Worm (Caenorhabditis elegans) whole organism, L3 larva: ENCODE data around the gene C05D11.1.

Experiments used
- R02D3.7 ChIP-seq: fragments of 150-350 bp; optimal IDR thresholded peaks from 2 replicates; lab custom pipeline; 2014; ENCODE audit warnings: missing biosample characterization, missing genetic modification characterization
- ZK546.5 ChIP-seq: sonication (generic microtip); optimal IDR thresholded peaks from 2 replicates; lab custom pipeline; 2017; ENCODE audit warnings: missing biosample characterization, missing genetic modification characterization
- aly-2 ChIP-seq: fragments of 150-350 bp; optimal IDR thresholded peaks from 2 replicates; lab custom pipeline; 2014; ENCODE audit warnings: missing biosample characterization, missing genetic modification characterization
- ama-1 ChIP-seq: fragments of 150-350 bp; optimal IDR thresholded peaks from 2 replicates; lab custom pipeline; 2018
- ceh-16 ChIP-seq: sonication (generic microtip); optimal IDR thresholded peaks from 2 replicates; lab custom pipeline; 2017; ENCODE audit warnings: missing biosample characterization, missing genetic modification characterization
- ceh-28 ChIP-seq: fragments of 150-350 bp; optimal IDR thresholded peaks from 2 replicates; lab custom pipeline; 2014; ENCODE audit warnings: missing biosample characterization, missing genetic modification reagents, missing genetic modification characterization
- ceh-82 ChIP-seq: fragments of 150-350 bp; optimal IDR thresholded peaks from 2 replicates; lab custom pipeline; 2014; ENCODE audit warnings: missing biosample characterization, missing genetic modification characterization
- daf-12 ChIP-seq: fragments of 150-350 bp; optimal IDR thresholded peaks from 2 replicates; lab custom pipeline; 2014; ENCODE audit warnings: missing biosample characterization, missing genetic modification reagents, missing genetic modification characterization
- egl-5 ChIP-seq: fragments of 150-350 bp; optimal IDR thresholded peaks from 2 replicates; lab custom pipeline; 2017; ENCODE audit warnings: missing biosample characterization, missing genetic modification reagents, missing genetic modification characterization, inconsistent platforms
- elt-1 ChIP-seq: fragments of 150-350 bp; optimal IDR thresholded peaks from 2 replicates; lab custom pipeline; 2014; ENCODE audit warnings: missing biosample characterization, missing genetic modification characterization
- elt-2 ChIP-seq: sonication (generic microtip); optimal IDR thresholded peaks from 2 replicates; lab custom pipeline; 2016; ENCODE audit warnings: missing genetic modification reagents, mild to moderate bottlenecking, missing genetic modification characterization, missing compliant biosample characterization
- fkh-10 ChIP-seq: sonication (generic microtip); optimal IDR thresholded peaks from 2 replicates; lab custom pipeline; 2017; ENCODE audit warnings: missing biosample characterization, missing genetic modification reagents, missing genetic modification characterization
- fos-1 ChIP-seq: fragments of 150-350 bp; optimal IDR thresholded peaks from 2 replicates; lab custom pipeline; 2014; ENCODE audit warnings: missing biosample characterization, missing genetic modification characterization
- hmg-11 ChIP-seq: sonication (generic microtip); optimal IDR thresholded peaks from 2 replicates; lab custom pipeline; 2016; ENCODE audit warnings: missing genetic modification characterization, missing compliant biosample characterization
- jun-1 ChIP-seq: fragments of 150-350 bp; optimal IDR thresholded peaks from 2 replicates; lab custom pipeline; 2014; ENCODE audit warnings: missing biosample characterization, missing genetic modification reagents, missing genetic modification characterization
- lin-15B ChIP-seq: fragments of 150-350 bp; optimal IDR thresholded peaks from 2 replicates; lab custom pipeline; 2014; ENCODE audit warnings: missing biosample characterization, missing genetic modification characterization
- lin-39 ChIP-seq: fragments of 150-350 bp; optimal IDR thresholded peaks from 2 replicates; lab custom pipeline; 2018; ENCODE audit warnings: missing biosample characterization, missing genetic modification reagents, missing genetic modification characterization
- mml-1 ChIP-seq: fragments of 150-350 bp; sonication (generic microtip); optimal IDR thresholded peaks from 3 replicates; lab custom pipeline; 2014; ENCODE audit warnings: missing biosample characterization, missing genetic modification characterization
- nfya-1 ChIP-seq: sonication (generic microtip); optimal IDR thresholded peaks from 2 replicates; lab custom pipeline; 2017; ENCODE audit warnings: missing genetic modification characterization, mild to moderate bottlenecking, missing compliant biosample characterization, antibody characterized with exemption, moderate library complexity; ENCODE audit not compliant: insufficient read depth
- nhr-11 ChIP-seq: fragments of 150-350 bp; optimal IDR thresholded peaks from 2 replicates; lab custom pipeline; 2014; ENCODE audit warnings: missing biosample characterization, missing genetic modification characterization
- nhr-12 ChIP-seq: fragments of 150-350 bp; optimal IDR thresholded peaks from 2 replicates; lab custom pipeline; 2014; ENCODE audit warnings: missing biosample characterization, missing genetic modification characterization
- nhr-23 ChIP-seq: fragments of 150-350 bp; optimal IDR thresholded peaks from 2 replicates; lab custom pipeline; 2014; ENCODE audit warnings: missing biosample characterization, missing genetic modification reagents, missing genetic modification characterization
- nhr-25 ChIP-seq: sonication (generic microtip); optimal IDR thresholded peaks from 2 replicates; lab custom pipeline; 2017; ENCODE audit warnings: missing biosample characterization, missing genetic modification characterization
- nhr-28 ChIP-seq: fragments of 150-350 bp; optimal IDR thresholded peaks from 2 replicates; lab custom pipeline; 2014; ENCODE audit warnings: missing biosample characterization, missing genetic modification characterization
- nhr-67 ChIP-seq: fragments of 150-350 bp; optimal IDR thresholded peaks from 2 replicates; lab custom pipeline; 2014; ENCODE audit warnings: missing biosample characterization, missing genetic modification characterization
- nhr-76 ChIP-seq: fragments of 150-350 bp; sonication (generic microtip); optimal IDR thresholded peaks from 5 replicates; lab custom pipeline; 2014; ENCODE audit warnings: missing biosample characterization, missing genetic modification characterization
- nhr-77 ChIP-seq: fragments of 150-350 bp; optimal IDR thresholded peaks from 2 replicates; lab custom pipeline; 2014; ENCODE audit warnings: missing biosample characterization, missing genetic modification characterization
- sea-2 ChIP-seq: fragments of 150-350 bp; sonication (generic microtip); optimal IDR thresholded peaks from 4 replicates; lab custom pipeline; 2014; ENCODE audit warnings: missing biosample characterization, missing genetic modification reagents, missing genetic modification characterization
- skn-1 ChIP-seq: fragments of 150-350 bp; optimal IDR thresholded peaks from 2 replicates; lab custom pipeline; 2014; ENCODE audit warnings: missing biosample characterization, missing genetic modification characterization
- snpc-4 ChIP-seq: fragments of 150-350 bp; optimal IDR thresholded peaks from 2 replicates; lab custom pipeline; 2014; ENCODE audit warnings: missing biosample characterization, missing genetic modification characterization
- tbx-2 ChIP-seq: sonication (generic microtip); optimal IDR thresholded peaks from 2 replicates; lab custom pipeline; 2016; ENCODE audit warnings: mild to moderate bottlenecking, missing genetic modification characterization, missing compliant biosample characterization
- unc-62 ChIP-seq: fragments of 150-350 bp; sonication (generic microtip); optimal IDR thresholded peaks from 4 replicates; lab custom pipeline; 2014; ENCODE audit warnings: missing biosample characterization, missing genetic modification reagents, missing genetic modification characterization
- zag-1 ChIP-seq: fragments of 150-350 bp; optimal IDR thresholded peaks from 2 replicates; lab custom pipeline; 2014; ENCODE audit warnings: missing biosample characterization, missing genetic modification characterization
- ztf-11 ChIP-seq: fragments of 150-350 bp; optimal IDR thresholded peaks from 2 replicates; lab custom pipeline; 2014; ENCODE audit warnings: missing biosample characterization, missing genetic modification characterization
- ztf-4 ChIP-seq: fragments of 150-350 bp; optimal IDR thresholded peaks from 2 replicates; lab custom pipeline; 2014; ENCODE audit warnings: missing biosample characterization, missing genetic modification characterization

C05D11.1 gene

DNA sequence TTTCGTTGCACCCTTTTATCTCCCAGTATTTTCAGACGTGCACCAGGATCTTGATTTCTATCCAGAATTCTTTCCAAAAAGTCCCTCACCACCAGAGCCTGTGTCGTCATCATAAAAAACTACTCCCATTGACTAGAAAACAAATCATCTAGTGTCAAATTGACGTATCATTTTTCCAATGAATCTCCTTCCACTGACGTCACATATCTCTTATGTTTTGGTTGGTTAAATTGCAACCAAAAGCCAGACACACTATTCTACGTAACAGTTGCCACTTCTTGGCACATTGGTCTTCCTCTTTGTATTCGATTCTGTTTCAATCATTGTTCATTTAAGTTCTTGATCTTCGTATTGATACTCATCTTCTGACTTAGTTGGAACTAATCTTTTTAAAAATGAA is 38.3 kb upstream of the C05D11.1 start:
- TF ChIP-seq nhr-12 (tag; lab: Kevin White, UChicago): no peak
- peak; percentile 31 for TF ChIP-seq nhr-11 (tag; lab: Kevin White, UChicago)
- TF ChIP-seq nfya-1: peak; percentile 22
- TF ChIP-seq, all 47 proteins: peak for 2

DNA sequence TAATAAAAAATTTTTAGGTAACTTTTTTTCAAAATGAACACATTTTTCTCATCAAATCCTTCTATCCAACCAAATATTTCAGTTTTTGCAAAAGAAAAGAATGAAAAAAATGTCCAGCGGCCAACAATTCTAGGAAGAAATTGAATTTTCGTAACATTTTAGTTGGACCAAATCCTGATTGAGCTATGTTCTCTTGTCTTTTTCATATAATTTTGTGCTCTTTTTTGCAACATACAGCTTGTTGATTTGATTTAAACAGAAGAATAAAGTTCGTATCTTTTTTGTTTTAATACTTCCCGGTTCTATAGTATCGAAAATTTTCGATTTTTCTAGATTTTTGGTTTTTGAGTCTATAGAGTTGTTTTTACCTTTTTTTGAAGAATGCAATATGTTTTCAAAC is 37.0 kb upstream of the C05D11.1 start:
- TF ChIP-seq fkh-10 (GFP tag; lab: Kevin White, UChicago) (peak; percentile 59), elt-1 (tag; lab: Kevin White, UChicago) (no peak)

DNA sequence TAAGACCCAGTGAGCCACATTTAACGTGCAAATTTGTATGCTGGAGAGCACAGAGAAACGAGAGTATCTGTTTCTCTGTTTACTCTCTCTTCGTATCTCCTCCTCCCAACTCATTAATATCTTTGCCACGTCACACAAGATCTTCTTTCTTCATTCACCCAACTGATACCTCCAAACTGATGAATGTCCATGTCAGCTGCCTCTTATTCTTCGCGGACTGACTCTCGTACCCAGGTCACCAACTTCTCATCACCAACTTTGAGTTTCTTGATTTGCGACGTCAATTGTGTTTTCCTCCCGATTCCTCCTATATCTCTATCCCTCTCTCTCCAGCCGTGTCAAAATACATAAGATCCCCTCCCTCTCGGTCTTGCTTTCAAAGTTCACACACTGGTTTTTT is 34.1 kb upstream of the C05D11.1 start:
- TF ChIP-seq ceh-28 (tag; lab: Kevin White, UChicago) (no peak), elt-1 (tag; lab: Kevin White, UChicago) (no peak), elt-2 (tag; lab: Kevin White, UChicago) (no peak), fos-1 (tag; lab: Kevin White, UChicago) (no peak), nfya-1 (peak; percentile 23), lin-39 (tag; lab: Kevin White, UChicago) (peak; percentile 56), ztf-11 (no peak), nhr-11 (tag; lab: Kevin White, UChicago) (peak; percentile 65), aly-2 (tag; lab: Kevin White, UChicago) (no peak), nhr-25 (tag; lab: Kevin White, UChicago) (no peak), lin-15B (tag; lab: Kevin White, UChicago) (no peak), ama-1 (lab: Kevin White, UChicago) (no peak)

- no peak for TF ChIP-seq nhr-28 (tag; lab: Kevin White, UChicago)
- TF ChIP-seq ceh-16 (tag; lab: Kevin White, UChicago): no peak
- TF ChIP-seq mml-1 (tag; lab: Kevin White, UChicago): no peak
- no peak for TF ChIP-seq R02D3.7
- TF ChIP-seq sea-2: no peak
- no peak for TF ChIP-seq skn-1
- no peak for TF ChIP-seq unc-62 (GFP tag; lab: Kevin White, UChicago)
- no peak for TF ChIP-seq jun-1 (tag; lab: Kevin White, UChicago)
- no peak for TF ChIP-seq ztf-4
- no peak for TF ChIP-seq nhr-76 (tag; lab: Kevin White, UChicago)
- TF ChIP-seq elt-2 (tag; lab: Kevin White, UChicago): no peak
- no peak for TF ChIP-seq zag-1 (tag; lab: Kevin White, UChicago)
- no peak for TF ChIP-seq aly-2 (tag; lab: Kevin White, UChicago)
- no peak for TF ChIP-seq elt-1 (tag; lab: Kevin White, UChicago)
- no peak for TF ChIP-seq nhr-77
- no peak for TF ChIP-seq tbx-2 (tag; lab: Kevin White, UChicago)
- TF ChIP-seq nhr-11 (tag; lab: Kevin White, UChicago): no peak
- TF ChIP-seq fos-1 (tag; lab: Kevin White, UChicago): no peak
- no peak for TF ChIP-seq fkh-10 (GFP tag; lab: Kevin White, UChicago)
- TF ChIP-seq nfya-1: no peak
Observed at ce11 chrIII:6402810-6403209, 33.6 kb upstream of the C05D11.1 start.

DNA sequence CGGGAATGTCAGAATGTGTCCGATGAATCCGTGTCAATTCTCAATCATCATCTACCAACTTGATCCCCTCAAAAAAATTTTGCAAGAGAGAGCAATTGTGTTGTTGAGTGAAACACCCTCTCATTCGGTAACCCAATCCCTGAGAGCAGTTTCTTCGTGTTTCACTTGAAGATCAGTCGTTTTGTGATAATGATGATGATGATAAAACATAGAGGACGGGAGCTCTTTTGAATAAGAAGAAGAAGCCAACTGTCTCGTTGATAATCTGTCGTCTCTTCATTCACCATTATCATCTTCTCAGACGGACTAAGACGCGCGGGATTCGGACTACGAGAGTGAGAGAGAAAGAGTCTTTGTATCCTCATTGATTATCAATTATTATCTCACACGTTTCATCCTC is 31.3 kb upstream of the C05D11.1 start:
- TF ChIP-seq nhr-11 (tag; lab: Kevin White, UChicago) (peak; percentile 78), nhr-12 (tag; lab: Kevin White, UChicago) (no peak), lin-39 (tag; lab: Kevin White, UChicago) (peak; percentile 31), nfya-1 (peak; percentile 37)

DNA sequence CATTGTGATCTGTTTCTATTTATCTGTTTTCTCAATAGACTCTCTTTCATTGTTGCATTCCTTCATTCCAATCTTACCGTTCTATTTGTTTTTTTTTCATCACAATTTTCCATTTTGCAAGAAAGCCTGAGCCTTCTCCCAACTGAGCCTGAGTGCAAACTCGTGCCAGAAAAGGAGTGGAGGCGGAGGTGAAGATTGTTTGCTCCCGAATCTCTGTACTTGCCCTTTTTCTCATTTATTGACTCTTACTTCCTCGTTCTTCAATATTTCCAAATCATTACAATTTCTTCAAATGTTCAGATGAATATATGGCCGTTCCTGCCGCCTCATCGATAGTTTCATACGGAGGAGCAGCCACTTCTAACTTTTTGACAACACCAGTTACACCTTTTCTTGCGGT is 29.6 kb upstream of the C05D11.1 start, which contains the start of gene let-756:
let-756 (plus strand) TSS at position 301 of the 400 bp plus-strand sequence.
- TF ChIP-seq aly-2 (tag; lab: Kevin White, UChicago) (no peak), lin-15B (tag; lab: Kevin White, UChicago) (no peak), egl-5 (no peak), nhr-67 (no peak), ztf-11 (no peak), ceh-82 (tag; lab: Kevin White, UChicago) (no peak), unc-62 (GFP tag; lab: Kevin White, UChicago) (no peak), nhr-23 (tag; lab: Kevin White, UChicago) (no peak), nhr-28 (tag; lab: Kevin White, UChicago) (no peak), ZK546.5 (tag; lab: Kevin White, UChicago) (no peak), snpc-4 (tag; lab: Kevin White, UChicago) (no peak), elt-2 (tag; lab: Kevin White, UChicago) (no peak), nhr-77 (no peak), elt-1 (tag; lab: Kevin White, UChicago) (no peak), daf-12 (tag; lab: Kevin White, UChicago) (no peak), zag-1 (tag; lab: Kevin White, UChicago) (no peak), hmg-11 (tag; lab: Kevin White, UChicago) (no peak), nfya-1 (no peak), jun-1 (tag; lab: Kevin White, UChicago) (no peak)
